Fruit fly (Drosophila melanogaster): Measurements from ENCODE around the gene hng3.

The hng3 gene

DNA sequence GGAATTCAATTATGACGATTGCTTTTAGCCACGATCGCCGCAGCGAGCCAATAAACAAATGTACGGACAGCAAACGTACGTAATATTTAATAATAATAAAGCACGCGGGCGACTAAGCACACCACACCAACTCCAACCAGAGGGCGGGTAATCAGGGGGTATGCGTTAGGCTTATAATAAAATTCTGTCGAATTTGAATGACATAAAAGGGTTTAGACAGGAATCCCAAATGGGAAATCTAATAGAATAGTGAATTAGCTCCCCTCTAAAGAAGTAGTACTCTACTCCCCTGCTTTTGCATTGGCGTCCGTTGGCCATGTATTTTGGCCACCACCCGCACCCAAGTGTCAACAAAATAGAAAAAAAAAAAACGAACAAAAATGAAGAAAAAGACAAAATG is 32.9 kb downstream of the hng3 start (continued):
- TF ChIP-seq Stat92E (GFP tag; optimal IDR thresholded peaks at IDR 0.05) (no peak), tin (GFP tag; optimal IDR thresholded peaks at IDR 0.05) (no peak), sisA (GFP tag; IDR thresholded peaks at IDR 0.05) (peak; percentile 62), CG11723 (GFP tag; optimal IDR thresholded peaks at IDR 0.05) (no peak), CG3847 (GFP tag; IDR thresholded peaks at IDR 0.05) (peak; percentile 34; the same call in 1 of the 2 replicates), CG11398 (GFP tag; optimal IDR thresholded peaks at IDR 0.05) (no peak), Blimp-1 (GFP tag; optimal IDR thresholded peaks at IDR 0.05) (no peak), fu2 (GFP tag; optimal IDR thresholded peaks at IDR 0.05) (no peak), Ravus (GFP tag; IDR thresholded peaks at IDR 0.05) (no peak), Meics (GFP tag; optimal IDR thresholded peaks at IDR 0.05) (no peak), CG4730 (GFP tag; IDR thresholded peaks at IDR 0.05) (peak; percentile 43; the same call in 1 of the 2 replicates), cg (GFP tag; optimal IDR thresholded peaks at IDR 0.05) (no peak), zf30C (GFP tag; optimal IDR thresholded peaks at IDR 0.05) (no peak), btn (GFP tag; optimal IDR thresholded peaks at IDR 0.05) (no peak), CG1024 (GFP tag; IDR thresholded peaks at IDR 0.05) (no peak), stc (GFP tag; IDR thresholded peaks at IDR 0.05) (0 out of 2 replicates have a peak, but pooled peaks have one; percentile 29), CG32767 (GFP tag; IDR thresholded peaks at IDR 0.05) (no peak), Hr39 (optimal IDR thresholded peaks at IDR 0.05) (no peak), CG14860 (GFP tag; IDR thresholded peaks at IDR 0.05; ENCODE audit: partially characterized antibody) (no peak), CG10565 (GFP tag; optimal IDR thresholded peaks at IDR 0.05) (no peak), Dp (GFP tag; optimal IDR thresholded peaks at IDR 0.05) (no peak), CG7963 (GFP tag; IDR thresholded peaks at IDR 0.05; ENCODE audit: partially characterized antibody) (no peak), sens-2 (GFP tag; IDR thresholded peaks at IDR 0.05) (0 out of 2 replicates have a peak, but pooled peaks have one; percentile 13), sim (GFP tag; IDR thresholded peaks at IDR 0.05) (no peak), Drgx (GFP tag; IDR thresholded peaks at IDR 0.05) (peak; percentile 87), CG7357 (GFP tag; IDR thresholded peaks at IDR 0.05) (no peak), CG14965 (GFP tag; optimal IDR thresholded peaks at IDR 0.05; ENCODE audit: borderline replicate concordance) (no peak), CG14667 (GFP tag; IDR thresholded peaks at IDR 0.05) (no peak), CG2199 (GFP tag; IDR thresholded peaks at IDR 0.05) (0 out of 3 replicates have a peak, but pooled peaks have one; percentile 34), twi (tag; optimal IDR thresholded peaks at IDR 0.05) (no peak), ttk (GFP tag; IDR thresholded peaks at IDR 0.05) (peak; percentile 65), amos (GFP tag; IDR thresholded peaks at IDR 0.05; ENCODE audit: partially characterized antibody) (no peak), esg (GFP tag; conservative IDR thresholded peaks at IDR 0.05) (peak; percentile 22; the same call in 1 of the 2 replicates), CHES-1-like (GFP tag; optimal IDR thresholded peaks at IDR 0.05) (no peak), salm (tag; optimal IDR thresholded peaks at IDR 0.05) (no peak), Six4 (GFP tag; optimal IDR thresholded peaks at IDR 0.05) (no peak)

DNA sequence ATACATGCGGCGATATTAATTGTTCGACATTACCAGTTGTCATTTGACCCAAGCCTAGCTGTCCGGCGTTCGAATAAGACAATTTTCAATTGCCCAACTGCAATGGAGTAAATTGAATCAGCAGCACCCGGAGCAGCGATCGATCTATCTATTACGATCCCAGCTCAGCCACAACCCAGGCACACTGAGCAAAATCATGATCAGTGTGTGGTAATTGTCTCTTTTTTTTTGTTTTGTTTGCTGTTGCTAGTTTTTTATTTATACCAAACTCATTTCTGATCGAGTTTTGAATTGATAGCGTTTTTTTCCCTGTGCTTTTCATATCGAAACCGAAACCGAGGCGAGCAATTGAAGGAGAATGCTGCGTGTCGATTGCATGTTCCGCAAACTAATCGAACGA is 33.4 kb downstream of the hng3 start:
- TF ChIP-seq chif (GFP tag; optimal IDR thresholded peaks at IDR 0.05) (no peak), CG14441 (GFP tag; IDR thresholded peaks at IDR 0.05) (peak; percentile 37; the same call in 1 of the 2 replicates), sens (GFP tag) (peak; percentile 24), pros (GFP tag; optimal IDR thresholded peaks at IDR 0.05) (no peak), Atf6 (GFP tag; IDR thresholded peaks at IDR 0.05) (no peak), gsb (GFP tag; IDR thresholded peaks at IDR 0.05) (no peak), lmd (GFP tag; IDR thresholded peaks at IDR 0.05) (no peak), Trl (optimal IDR thresholded peaks at IDR 0.05) (no peak), Trl (GFP tag; optimal IDR thresholded peaks at IDR 0.05) (no peak), CG30431 (GFP tag; optimal IDR thresholded peaks at IDR 0.05) (no peak), CG34422 (GFP tag; IDR thresholded peaks at IDR 0.05) (no peak), Atf3 (GFP tag; optimal IDR thresholded peaks at IDR 0.05) (no peak), CG11723 (GFP tag; optimal IDR thresholded peaks at IDR 0.05) (no peak), CG2712 (tag; optimal IDR thresholded peaks at IDR 0.05) (no peak), Ptx1 (GFP tag; IDR thresholded peaks at IDR 0.05) (peak; percentile 8; the same call in 1 of the 2 replicates), CG2120 (GFP tag; optimal IDR thresholded peaks at IDR 0.05) (no peak), chm (GFP tag; IDR thresholded peaks at IDR 0.05) (peak; percentile 20; the same call in 1 of the 2 replicates), lov (optimal IDR thresholded peaks at IDR 0.05) (no peak), lov (GFP tag; IDR thresholded peaks at IDR 0.05) (peak; percentile 30; the same call in 1 of the 3 replicates), E2f2 (GFP tag; IDR thresholded peaks at IDR 0.05) (no peak)

All from whole organism, embryonic.